Fruit fly (Drosophila melanogaster) whole organism, prepupa: ENCODE data around the gene Evi5.

Experiments
- Lpt ChIP-seq: fragments of 200-800 bp; sonication (Bioruptor generic); optimal IDR thresholded peaks from 3 replicates; lab custom pipeline; 2016; ENCODE audit warnings: missing biosample characterization, missing genetic modification characterization
- acj6 ChIP-seq: fragments of 200-800 bp; sonication (Bioruptor generic); optimal IDR thresholded peaks from 3 replicates; lab custom pipeline; 2016; ENCODE audit warnings: missing biosample characterization, missing genetic modification characterization

dm6 chrX:11422532-11422931 is 31.7 kb downstream of the Evi5 start, which contains the start of gene Gs2:
- TF ChIP-seq Lpt (GFP tag; lab: Kevin White, UChicago) (no peak), acj6 (GFP tag; lab: Kevin White, UChicago) (no peak)
